Fruit fly (Drosophila melanogaster) whole organism, embryonic: Measurements from ENCODE around the gene CG34435.

Experiments
- Atf6 ChIP-seq: fragments of 200-800 bp; sonication (Bioruptor generic); IDR thresholded peaks from 2 replicates; pipeline ENCODE4 v1.3.6; 2022; ENCODE audit warnings: missing biosample characterization, missing genetic modification characterization
- Bgb ChIP-seq: fragments of 200-800 bp; sonication (Bioruptor generic); IDR thresholded peaks from 2 replicates; pipeline ENCODE4 v1.3.6; 2022; ENCODE audit warnings: missing biosample characterization, missing genetic modification characterization; ENCODE audit not compliant: partially characterized antibody
- CG10431 ChIP-seq: fragments of 200-800 bp; sonication (Bioruptor generic); optimal IDR thresholded peaks from 3 replicates; lab custom pipeline; 2018; ENCODE audit warnings: missing biosample characterization, mild to moderate bottlenecking, missing genetic modification characterization
- CG10543 ChIP-seq: fragments of 200-800 bp; sonication (Bioruptor generic); optimal IDR thresholded peaks from 3 replicates; lab custom pipeline; 2017; ENCODE audit warnings: missing biosample characterization, mild to moderate bottlenecking, missing genetic modification characterization, moderate library complexity
- CG11456 ChIP-seq: fragments of 200-800 bp; sonication (Bioruptor generic); IDR thresholded peaks from 3 replicates; pipeline ENCODE4 v1.3.6; 2022; ENCODE audit warnings: missing biosample characterization, missing genetic modification characterization
- CG11504 ChIP-seq: fragments of 200-800 bp; sonication (Bioruptor generic); optimal IDR thresholded peaks from 3 replicates; lab custom pipeline; 2019; ENCODE audit warnings: missing biosample characterization, mild to moderate bottlenecking, missing genetic modification characterization, moderate library complexity
- CG12219 ChIP-seq: fragments of 200-800 bp; sonication (Bioruptor generic); optimal IDR thresholded peaks from 3 replicates; lab custom pipeline; 2018; ENCODE audit warnings: missing biosample characterization, mild to moderate bottlenecking, missing genetic modification characterization
- CG12942 ChIP-seq: fragments of 200-800 bp; sonication (Bioruptor generic); optimal IDR thresholded peaks from 3 replicates; lab custom pipeline; 2016; ENCODE audit warnings: missing biosample characterization, missing genetic modification characterization
- CG1603 ChIP-seq: fragments of 200-800 bp; sonication (Bioruptor generic); optimal IDR thresholded peaks from 2 replicates; lab custom pipeline; 2019; ENCODE audit warnings: missing biosample characterization, mild to moderate bottlenecking, missing genetic modification characterization, moderate library complexity
- CG16813 ChIP-seq: fragments of 200-800 bp; sonication (Bioruptor generic); IDR thresholded peaks from 3 replicates; pipeline ENCODE4 v1.3.6; 2022; ENCODE audit warnings: missing biosample characterization, missing genetic modification characterization; ENCODE audit not compliant: partially characterized antibody
- CG17568 ChIP-seq: fragments of 200-800 bp; sonication (Bioruptor generic); optimal IDR thresholded peaks from 2 replicates; lab custom pipeline; 2018; ENCODE audit warnings: missing biosample characterization, mild to moderate bottlenecking, missing genetic modification characterization, moderate library complexity
- CG18764 ChIP-seq: fragments of 200-800 bp; sonication (Bioruptor generic); optimal IDR thresholded peaks from 3 replicates; lab custom pipeline; 2016; ENCODE audit warnings: missing biosample characterization, missing genetic modification characterization
- CG3065 ChIP-seq: fragments of 200-800 bp; sonication (Bioruptor generic); optimal IDR thresholded peaks from 2 replicates; lab custom pipeline; 2016; ENCODE audit warnings: missing biosample characterization, missing genetic modification characterization
- CG31388 ChIP-seq: fragments of 200-800 bp; sonication (Bioruptor generic); optimal IDR thresholded peaks from 2 replicates; lab custom pipeline; 2016; ENCODE audit warnings: missing biosample characterization, missing genetic modification characterization
- CG3281 ChIP-seq: fragments of 200-800 bp; sonication (Bioruptor generic); optimal IDR thresholded peaks from 3 replicates; lab custom pipeline; 2017; ENCODE audit warnings: missing biosample characterization, mild to moderate bottlenecking, missing genetic modification characterization
- CG3407 ChIP-seq: fragments of 200-800 bp; sonication (Bioruptor generic); optimal IDR thresholded peaks from 2 replicates; lab custom pipeline; 2018; ENCODE audit warnings: missing biosample characterization, mild to moderate bottlenecking, missing genetic modification characterization
- CG3726 ChIP-seq: fragments of 200-800 bp; sonication (Bioruptor generic); IDR thresholded peaks from 3 replicates; pipeline ENCODE4, ENCODE4 v1.3.6; 2022; ENCODE audit warnings: missing biosample characterization, missing genetic modification characterization
- CG4404 ChIP-seq: fragments of 200-800 bp; sonication (Bioruptor generic); IDR thresholded peaks from 2 replicates; pipeline ENCODE4 v1.3.6; 2022; ENCODE audit warnings: missing biosample characterization, missing genetic modification characterization
- CG4730 ChIP-seq: fragments of 200-800 bp; sonication (Bioruptor generic); IDR thresholded peaks from 2 replicates; pipeline ENCODE4 v1.3.6; 2022; ENCODE audit warnings: missing biosample characterization, missing genetic modification characterization
- CG6854 ChIP-seq: fragments of 200-800 bp; sonication (Bioruptor generic); optimal IDR thresholded peaks from 3 replicates; lab custom pipeline; 2017; ENCODE audit warnings: missing biosample characterization, mild to moderate bottlenecking, missing genetic modification characterization
- Camta ChIP-seq: fragments of 200-800 bp; sonication (Bioruptor generic); optimal IDR thresholded peaks from 2 replicates; lab custom pipeline; 2016; ENCODE audit warnings: missing biosample characterization, missing genetic modification characterization
- Chrac-16 ChIP-seq: fragments of 200-800 bp; sonication (Bioruptor generic); optimal IDR thresholded peaks from 3 replicates; lab custom pipeline; 2016; ENCODE audit warnings: missing biosample characterization, missing genetic modification characterization
- Ets65A ChIP-seq: fragments of 200-800 bp; sonication (Bioruptor generic); peaks from one replicate; lab custom pipeline; 2016; ENCODE audit warnings: missing biosample characterization, missing genetic modification characterization
- Gug ChIP-seq: fragments of 200-800 bp; sonication (Bioruptor generic); IDR thresholded peaks from 4 replicates; pipeline ENCODE4 v1.3.6; 2022; ENCODE audit warnings: missing biosample characterization, missing genetic modification characterization
- HLH54F ChIP-seq: fragments of 200-800 bp; sonication (Bioruptor generic); optimal IDR thresholded peaks from 3 replicates; lab custom pipeline; 2016; ENCODE audit warnings: missing biosample characterization, missing genetic modification characterization
- HmgD ChIP-seq: fragments of 200-800 bp; sonication (Bioruptor generic); optimal IDR thresholded peaks from 3 replicates; lab custom pipeline; 2016; ENCODE audit warnings: missing biosample characterization, missing genetic modification characterization
- Hr51 ChIP-seq, 2 experiments: fragments of 200-800 bp; sonication (Bioruptor generic); optimal IDR thresholded peaks; 2 replicates in 1 of 2; 3 replicates in 1 of 2; lab custom pipeline; 2016 to 2018; ENCODE audit warnings: missing biosample characterization in 2 of 2, missing genetic modification characterization in 2 of 2, mild to moderate bottlenecking in 1 of 2, moderate library complexity in 1 of 2
- Hr78 ChIP-seq, 2 experiments: fragments of 200-800 bp in 1 of 2; fragments of >200 bp in 1 of 2; sonication (Bioruptor generic) in 1 of 2; optimal IDR thresholded peaks; 2 replicates each; lab custom pipeline; 2017 to 2019; ENCODE audit warnings: missing biosample characterization in 2 of 2, missing genetic modification characterization in 2 of 2, mild to moderate bottlenecking in 1 of 2, moderate library complexity in 1 of 2
- Mad ChIP-seq: fragments of 200-800 bp; sonication (Bioruptor generic); optimal IDR thresholded peaks from 2 replicates; lab custom pipeline; 2016; ENCODE audit warnings: missing biosample characterization, missing genetic modification characterization
- Pdp1 ChIP-seq, 2 experiments: fragments of 200-800 bp; sonication (Bioruptor generic); optimal IDR thresholded peaks; 3 replicates each; lab custom pipeline; 2016; ENCODE audit warnings: missing biosample characterization in 2 of 2, missing genetic modification characterization in 2 of 2, mild to moderate bottlenecking in 1 of 2, moderate library complexity in 1 of 2
- Ptx1 ChIP-seq: fragments of 200-800 bp; sonication (Bioruptor generic); IDR thresholded peaks from 2 replicates; pipeline ENCODE4 v1.3.6; 2022; ENCODE audit warnings: missing biosample characterization, missing genetic modification characterization
- Spps ChIP-seq: fragments of 200-800 bp; sonication (Bioruptor generic); optimal IDR thresholded peaks from 2 replicates; lab custom pipeline; 2018; ENCODE audit warnings: missing biosample characterization, mild to moderate bottlenecking, missing genetic modification characterization
- Sry-β ChIP-seq: fragments of 200-800 bp; sonication (Bioruptor generic); optimal IDR thresholded peaks from 2 replicates; lab custom pipeline; 2018; ENCODE audit warnings: missing biosample characterization, mild to moderate bottlenecking, missing genetic modification characterization, moderate library complexity
- abd-A ChIP-seq: fragments of 200-800 bp; sonication (Bioruptor generic); optimal IDR thresholded peaks from 3 replicates; lab custom pipeline; 2019; ENCODE audit warnings: missing biosample characterization, mild to moderate bottlenecking, missing genetic modification characterization, moderate library complexity
- amos ChIP-seq: fragments of 200-800 bp; sonication (Bioruptor generic); IDR thresholded peaks from 2 replicates; pipeline ENCODE4 v1.3.6; 2022; ENCODE audit warnings: missing biosample characterization, missing genetic modification characterization; ENCODE audit not compliant: partially characterized antibody
- cad ChIP-seq: fragments of >200 bp; optimal IDR thresholded peaks from 2 replicates; lab custom pipeline; 2017; ENCODE audit warnings: missing biosample characterization, missing genetic modification characterization
- chn ChIP-seq: fragments of 200-800 bp; sonication (Bioruptor generic); optimal IDR thresholded peaks from 2 replicates; lab custom pipeline; 2016; ENCODE audit warnings: missing biosample characterization, missing genetic modification characterization
- exex ChIP-seq: fragments of 200-800 bp; sonication (Bioruptor generic); optimal IDR thresholded peaks from 4 replicates; lab custom pipeline; 2018; ENCODE audit warnings: missing biosample characterization, mild to moderate bottlenecking, missing genetic modification characterization, moderate library complexity
- gem ChIP-seq: fragments of 200-800 bp; sonication (Bioruptor generic); optimal IDR thresholded peaks from 2 replicates; lab custom pipeline; 2019; ENCODE audit warnings: missing biosample characterization, mild to moderate bottlenecking, missing genetic modification characterization, moderate library complexity
- ken ChIP-seq: fragments of 200-800 bp; sonication (Bioruptor generic); IDR thresholded peaks from 3 replicates; pipeline ENCODE4 v1.3.6; 2022; ENCODE audit warnings: missing biosample characterization, missing genetic modification characterization
- lola ChIP-seq, 3 experiments: fragments of >200 bp in 2 of 3; fragments of 200-800 bp in 1 of 3; sonication (Bioruptor generic) in 1 of 3; optimal IDR thresholded peaks; 2 replicates each; lab custom pipeline; 2017 to 2019; ENCODE audit warnings: missing biosample characterization in 3 of 3, missing genetic modification characterization in 3 of 3, mild to moderate bottlenecking in 1 of 3, moderate library complexity in 1 of 3
- mirr ChIP-seq: fragments of 200-800 bp; sonication (Bioruptor generic); optimal IDR thresholded peaks from 3 replicates; lab custom pipeline; 2018; ENCODE audit warnings: missing biosample characterization, mild to moderate bottlenecking, missing genetic modification characterization
- mld ChIP-seq: fragments of 200-800 bp; sonication (Bioruptor generic); IDR thresholded peaks from 3 replicates; pipeline ENCODE4 v1.3.6; 2022; ENCODE audit warnings: missing biosample characterization, missing genetic modification characterization; ENCODE audit not compliant: partially characterized antibody
- nerfin-1 ChIP-seq: fragments of 200-800 bp; sonication (Bioruptor generic); optimal IDR thresholded peaks from 3 replicates; lab custom pipeline; 2019; ENCODE audit warnings: missing biosample characterization, mild to moderate bottlenecking, missing genetic modification characterization, moderate library complexity
- p53 ChIP-seq: fragments of 200-800 bp; sonication (Bioruptor generic); optimal IDR thresholded peaks from 2 replicates; lab custom pipeline; 2016; ENCODE audit warnings: missing biosample characterization, missing genetic modification characterization
- peb ChIP-seq: fragments of 200-800 bp; sonication (Bioruptor generic); IDR thresholded peaks from 2 replicates; pipeline ENCODE4 v1.3.6; 2022; ENCODE audit warnings: missing biosample characterization, missing genetic modification characterization
- phol ChIP-seq: fragments of 200-800 bp; sonication (Bioruptor generic); optimal IDR thresholded peaks from 3 replicates; lab custom pipeline; 2018; ENCODE audit warnings: missing biosample characterization, mild to moderate bottlenecking, missing genetic modification characterization, moderate library complexity
- sens ChIP-seq: fragments of 200-800 bp; sonication (Bioruptor generic); peaks from one replicate; lab custom pipeline; 2016; ENCODE audit warnings: missing biosample characterization, missing genetic modification characterization
- tap ChIP-seq: fragments of 200-800 bp; optimal IDR thresholded peaks from 3 replicates; lab custom pipeline; 2019; ENCODE audit warnings: missing biosample characterization, mild to moderate bottlenecking, missing genetic modification characterization, moderate library complexity
- twi ChIP-seq: fragments of 200-800 bp; optimal IDR thresholded peaks from 2 replicates; lab custom pipeline; 2019; ENCODE audit warnings: missing biosample characterization, mild to moderate bottlenecking, missing genetic modification characterization, moderate library complexity

Gene CG34435

DNA sequence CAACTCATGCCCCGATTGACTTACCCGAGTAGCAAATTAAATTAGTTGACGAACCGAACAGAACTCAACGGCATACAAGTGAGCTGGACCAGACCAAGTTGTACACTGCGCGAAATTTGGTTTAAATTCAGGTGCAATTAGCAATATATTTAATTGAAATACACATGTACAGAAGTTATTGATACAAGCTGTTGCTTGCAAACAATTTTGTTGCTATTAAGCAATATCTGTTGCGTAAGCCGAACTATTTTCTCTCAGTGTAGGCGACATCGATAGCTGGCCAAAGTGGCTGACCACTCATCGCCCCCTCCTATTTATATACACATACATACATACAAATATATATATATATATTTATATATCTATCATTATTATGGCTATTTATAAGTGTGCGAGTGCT, 10.1 kb downstream of the CG34435 start (continued):
- TF ChIP-seq CG11504 (tag; lab: Kevin White, UChicago), result no peak
- peak; percentile 28; the same call in 1 of the 2 replicates for TF ChIP-seq CG4730
- TF ChIP-seq CG11456 (GFP tag; lab: Robert Waterston, UW), result peak; percentile 69; the same call in 2 of the 3 replicates
- TF ChIP-seq CG1603, result peak; percentile 74
- no peak for TF ChIP-seq CG16813 (GFP tag; lab: Robert Waterston, UW)
- TF ChIP-seq CG12219 (GFP tag; lab: Kevin White, UChicago), result no peak
- no peak for TF ChIP-seq mld
- TF ChIP-seq CG10543 (GFP tag; lab: Kevin White, UChicago), result no peak
- TF ChIP-seq sens, result peak; percentile 56
- peak; percentile 73 for TF ChIP-seq CG4404 (GFP tag; lab: Robert Waterston, UW)
- TF ChIP-seq tap, result no peak
- TF ChIP-seq Pdp1 (GFP tag; optimal IDR thresholded peaks at IDR 0.05; lab: Kevin White, UChicago), result no peak
- peak; percentile 62 for TF ChIP-seq gem
- TF ChIP-seq Hr51 (GFP tag; optimal IDR thresholded peaks at IDR 0.05; lab: Kevin White, UChicago), result no peak
- TF ChIP-seq CG3726 (GFP tag; lab: Robert Waterston, UW), result no peak
- TF ChIP-seq peb, result no peak
- no peak for TF ChIP-seq Hr78 (GFP tag; optimal IDR thresholded peaks at IDR 0.05; lab: Kevin White, UChicago)
- peak; percentile 36; the same call in 1 of the 2 replicates for TF ChIP-seq Ptx1 (GFP tag; lab: Robert Waterston, UW)
- no peak for TF ChIP-seq CG12942 (GFP tag; lab: Kevin White, UChicago)
- TF ChIP-seq abd-A, result no peak
- TF ChIP-seq p53 (GFP tag; lab: Kevin White, UChicago), result no peak
- no peak for TF ChIP-seq mirr (GFP tag; lab: Kevin White, UChicago)
- TF ChIP-seq CG3281 (GFP tag; lab: Kevin White, UChicago), result no peak
- TF ChIP-seq Gug (GFP tag; lab: Robert Waterston, UW), result peak; percentile 30; the same call in 1 of the 4 replicates
- no peak for TF ChIP-seq Mad
- no peak for TF ChIP-seq Sry-β (GFP tag; lab: Kevin White, UChicago)
- TF ChIP-seq exex (tag; lab: Kevin White, UChicago), result no peak
- TF ChIP-seq Ets65A (GFP tag; lab: Kevin White, UChicago), result peak; percentile 63
- no peak for TF ChIP-seq CG18764 (GFP tag; lab: Kevin White, UChicago)
- no peak for TF ChIP-seq CG31388 (GFP tag; lab: Kevin White, UChicago)
- TF ChIP-seq CG10431 (GFP tag; lab: Kevin White, UChicago), result no peak
- no peak for TF ChIP-seq amos
- no peak for TF ChIP-seq HmgD
- TF ChIP-seq cad (GFP tag; lab: Kevin White, UChicago), result no peak
- no peak for TF ChIP-seq CG6854 (GFP tag; lab: Kevin White, UChicago)
- peak in 1 of 3 experiments; percentile 48 for TF ChIP-seq lola (GFP tag; optimal IDR thresholded peaks at IDR 0.05; lab: Kevin White, UChicago)
- peak; percentile 13 for TF ChIP-seq Chrac-16 (GFP tag; lab: Kevin White, UChicago)
- no peak for TF ChIP-seq HLH54F (GFP tag; lab: Kevin White, UChicago)
- peak; percentile 39; the same call in 1 of the 3 replicates for TF ChIP-seq ken (GFP tag; lab: Robert Waterston, UW)
- TF ChIP-seq nerfin-1 (tag; lab: Kevin White, UChicago), result no peak
- no peak for TF ChIP-seq CG17568 (GFP tag; lab: Kevin White, UChicago)
- TF ChIP-seq CG3407, result no peak
- TF ChIP-seq twi (tag; lab: Kevin White, UChicago), result no peak
- TF ChIP-seq Spps (tag; lab: Kevin White, UChicago), result no peak
- no peak for TF ChIP-seq Bgb (GFP tag; lab: Robert Waterston, UW)
- peak; percentile 5 for TF ChIP-seq chn (GFP tag; lab: Kevin White, UChicago)
- no peak for TF ChIP-seq Camta
- TF ChIP-seq Atf6 (GFP tag; lab: Robert Waterston, UW), result no peak
- TF ChIP-seq CG3065 (GFP tag; lab: Kevin White, UChicago), result no peak
- TF ChIP-seq phol (tag; lab: Kevin White, UChicago), result peak; percentile 44
